Worm (Caenorhabditis elegans) whole organism, L1 larva: ENCODE results near the gene srr-8.

Source experiments
- hlh-4 ChIP-seq: sonication (generic microtip); optimal IDR thresholded peaks from 2 replicates; lab custom pipeline; 2016; ENCODE audit warnings: mild to moderate bottlenecking, missing genetic modification characterization, missing compliant biosample characterization
- lin-39 ChIP-seq: fragments of 150-350 bp; optimal IDR thresholded peaks from 2 replicates; lab custom pipeline; 2014; ENCODE audit warnings: missing biosample characterization, missing genetic modification reagents, missing genetic modification characterization
- nhr-76 ChIP-seq: sonication (generic microtip); optimal IDR thresholded peaks from 2 replicates; lab custom pipeline; 2017; ENCODE audit warnings: missing biosample characterization, missing genetic modification characterization

DNA sequence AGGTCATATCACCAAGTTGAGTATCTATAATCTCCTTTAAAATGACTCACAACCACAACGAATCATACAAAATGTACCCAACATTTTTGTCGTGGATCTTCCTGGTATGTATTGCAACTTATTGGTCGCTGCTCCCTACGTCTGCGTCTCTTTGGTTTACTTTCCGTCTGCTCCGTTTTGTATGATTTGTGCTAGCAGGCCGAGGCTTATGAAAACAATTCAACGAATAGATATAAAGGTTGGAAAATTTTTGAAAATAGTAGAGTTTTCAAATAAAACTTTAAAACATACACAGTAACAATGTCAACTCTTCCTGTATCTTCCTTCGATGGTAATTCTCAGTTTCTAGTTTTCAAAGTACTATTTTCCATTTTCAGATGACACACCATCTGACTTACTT is at the start of gene srr-8:
- TF ChIP-seq hlh-4 (tag; lab: Kevin White, UChicago): no peak
- TF ChIP-seq lin-39 (tag; lab: Kevin White, UChicago): no peak
- no peak for TF ChIP-seq nhr-76 (tag; lab: Kevin White, UChicago)
